ENCODE assay signal across 6 worm cellular contexts in the genomic region with DNA sequence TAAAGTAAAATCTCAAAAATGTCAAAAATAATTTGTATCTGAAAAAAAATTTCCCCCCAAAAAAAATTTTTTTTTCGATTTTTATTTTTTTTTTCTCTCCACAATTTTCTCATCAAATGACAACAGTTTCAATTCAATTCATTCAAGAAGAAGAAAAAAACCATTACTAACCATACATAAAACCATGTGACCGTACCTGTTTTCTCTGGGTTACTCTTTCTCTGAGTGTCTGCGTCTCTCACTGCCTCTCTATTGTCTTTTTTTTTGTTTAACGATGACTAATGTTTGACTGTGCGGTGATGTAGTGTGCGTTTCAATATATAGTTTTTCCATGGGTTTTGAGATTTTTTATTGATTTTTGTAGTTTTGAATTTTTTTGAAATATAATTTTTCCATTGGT.
TF ChIP-seq lines count a peak whose summit lies in the region.

No protein-coding gene starts in this region.

TF ChIP-seq in whole organism, L1 larva, 84 proteins besides CTCF, POLR2A, EP300 and RAD21 (continues in another document):
- TF ChIP-seq grh-1 (GFP tag; IDR thresholded peaks at IDR 0.05; lab: Robert Waterston, UW) (peak; percentile 84), xbp-1 (tag; optimal IDR thresholded peaks at IDR 0.05; lab: Kevin White, UChicago) (peak; percentile 57), nhr-20 (tag; optimal IDR thresholded peaks at IDR 0.05; lab: Kevin White, UChicago) (peak; percentile 85), hlh-4 (tag; optimal IDR thresholded peaks at IDR 0.05; lab: Kevin White, UChicago) (no peak), nhr-85 (tag; lab: Kevin White, UChicago) (peak; percentile 97), fos-1 (tag; optimal IDR thresholded peaks at IDR 0.05; lab: Kevin White, UChicago) (peak; percentile 74), nhr-71 (tag; optimal IDR thresholded peaks at IDR 0.05; lab: Kevin White, UChicago) (peak; percentile 82), ama-1 (optimal IDR thresholded peaks at IDR 0.05; lab: Kevin White, UChicago) (peak; percentile 2), unc-98 (GFP tag; IDR thresholded peaks at IDR 0.05; lab: Robert Waterston, UW) (no peak), fkh-4 (tag; optimal IDR thresholded peaks at IDR 0.05; lab: Kevin White, UChicago; ENCODE audit: borderline replicate concordance) (no peak), tlp-1 (tag; optimal IDR thresholded peaks at IDR 0.05; lab: Kevin White, UChicago) (no peak), nhr-19 (GFP tag; conservative IDR thresholded peaks at IDR 0.05; lab: Robert Waterston, UW) (peak; percentile 60), hpl-2 (GFP tag; optimal IDR thresholded peaks at IDR 0.05; lab: Kevin White, UChicago) (peak; percentile 24), swsn-7 (tag; optimal IDR thresholded peaks at IDR 0.05; lab: Kevin White, UChicago) (peak; percentile 66), snpc-4 (tag; optimal IDR thresholded peaks at IDR 0.05; lab: Kevin White, UChicago) (peak; percentile 22)

TF ChIP-seq in whole organism, L2 larva, 48 proteins besides CTCF, POLR2A, EP300 and RAD21 (continues in another document):
- TF ChIP-seq lsy-2 (tag; optimal IDR thresholded peaks at IDR 0.05; lab: Kevin White, UChicago) (peak in 1 of 2 experiments; percentile 62), Y55F3AM.14 (GFP tag; optimal IDR thresholded peaks at IDR 0.05; lab: Kevin White, UChicago) (no peak), nhr-25 (tag; optimal IDR thresholded peaks at IDR 0.05; lab: Kevin White, UChicago) (peak; percentile 87), sma-3 (GFP tag; optimal IDR thresholded peaks at IDR 0.05; lab: Kevin White, UChicago) (peak; percentile 80), ZK546.5 (tag; optimal IDR thresholded peaks at IDR 0.05; lab: Kevin White, UChicago) (no peak), crh-2 (tag; optimal IDR thresholded peaks at IDR 0.05; lab: Kevin White, UChicago) (peak; percentile 75), mbf-1 (tag; optimal IDR thresholded peaks at IDR 0.05; lab: Kevin White, UChicago) (no peak), F13H6.1 (tag; optimal IDR thresholded peaks at IDR 0.05; lab: Kevin White, UChicago) (peak; percentile 73), alr-1 (tag; optimal IDR thresholded peaks at IDR 0.05; lab: Kevin White, UChicago) (no peak), zag-1 (tag; optimal IDR thresholded peaks at IDR 0.05; lab: Kevin White, UChicago) (no peak), lin-11 (tag; optimal IDR thresholded peaks at IDR 0.05; lab: Kevin White, UChicago) (no peak), ceh-16 (tag; optimal IDR thresholded peaks at IDR 0.05; lab: Kevin White, UChicago) (no peak), unc-62 (GFP tag; optimal IDR thresholded peaks at IDR 0.05; lab: Kevin White, UChicago) (no peak), lin-39 (tag; optimal IDR thresholded peaks at IDR 0.05; lab: Kevin White, UChicago) (no peak), dmd-4 (tag; optimal IDR thresholded peaks at IDR 0.05; lab: Kevin White, UChicago) (no peak)

TF ChIP-seq in whole organism, L3 larva, 47 proteins besides CTCF, POLR2A, EP300 and RAD21 (continues in another document):
- TF ChIP-seq elt-2 (tag; optimal IDR thresholded peaks at IDR 0.05; lab: Kevin White, UChicago) (peak; percentile 55), hmg-11 (tag; optimal IDR thresholded peaks at IDR 0.05; lab: Kevin White, UChicago) (peak; percentile 47), nfya-1 (tag; optimal IDR thresholded peaks at IDR 0.05; lab: Kevin White, UChicago; ENCODE audit: insufficient read depth) (peak; percentile 30), elt-3 (tag; optimal IDR thresholded peaks at IDR 0.05; lab: Kevin White, UChicago) (no peak), nhr-23 (tag; optimal IDR thresholded peaks at IDR 0.05; lab: Kevin White, UChicago) (peak; percentile 66), nhr-67 (tag; optimal IDR thresholded peaks at IDR 0.05; lab: Kevin White, UChicago) (no peak), ceh-28 (tag; optimal IDR thresholded peaks at IDR 0.05; lab: Kevin White, UChicago) (peak; percentile 7), jun-1 (tag; optimal IDR thresholded peaks at IDR 0.05; lab: Kevin White, UChicago) (peak; percentile 78), ceh-82 (tag; optimal IDR thresholded peaks at IDR 0.05; lab: Kevin White, UChicago) (no peak), egl-27 (tag; optimal IDR thresholded peaks at IDR 0.05; lab: Kevin White, UChicago) (no peak), snpc-4 (tag; optimal IDR thresholded peaks at IDR 0.05; lab: Kevin White, UChicago) (no peak), pqm-1 (tag; optimal IDR thresholded peaks at IDR 0.05; lab: Kevin White, UChicago) (peak; percentile 31), unc-39 (tag; optimal IDR thresholded peaks at IDR 0.05; lab: Kevin White, UChicago) (no peak), R02D3.7 (tag; optimal IDR thresholded peaks at IDR 0.05; lab: Kevin White, UChicago) (no peak), zag-1 (tag; optimal IDR thresholded peaks at IDR 0.05; lab: Kevin White, UChicago) (no peak), mml-1 (tag; optimal IDR thresholded peaks at IDR 0.05; lab: Kevin White, UChicago) (no peak)

TF ChIP-seq in whole organism, L4 larva, 104 proteins besides CTCF, POLR2A, EP300 and RAD21 (continues in another document):
- TF ChIP-seq hif-1 (tag; optimal IDR thresholded peaks at IDR 0.05; lab: Kevin White, UChicago): peak in 1 of 2 experiments; percentile 17
- no peak for TF ChIP-seq daf-16 (GFP tag; optimal IDR thresholded peaks at IDR 0.05; lab: Kevin White, UChicago)
- peak; percentile 89 for TF ChIP-seq daf-16 (tag; optimal IDR thresholded peaks at IDR 0.05; lab: Kevin White, UChicago)
- TF ChIP-seq hlh-30 (tag; optimal IDR thresholded peaks at IDR 0.05; lab: Kevin White, UChicago; ENCODE audit: insufficient read depth): peak; percentile 89
- peak; percentile 71 for TF ChIP-seq lin-13 (GFP tag; optimal IDR thresholded peaks at IDR 0.05; lab: Kevin White, UChicago)
- TF ChIP-seq nhr-25 (tag; optimal IDR thresholded peaks at IDR 0.05; lab: Kevin White, UChicago; ENCODE audit: borderline replicate concordance, insufficient read depth): peak; percentile 3
- TF ChIP-seq nhr-48 (tag; optimal IDR thresholded peaks at IDR 0.05; lab: Kevin White, UChicago): no peak
- TF ChIP-seq madf-9 (GFP tag; conservative IDR thresholded peaks at IDR 0.05; lab: Robert Waterston, UW): no peak
- TF ChIP-seq mep-1 (tag; optimal IDR thresholded peaks at IDR 0.05; lab: Kevin White, UChicago): peak; percentile 83
- TF ChIP-seq unc-62 (GFP tag; optimal IDR thresholded peaks at IDR 0.05 in 1 of 2; lab: Kevin White, UChicago): peak in 1 of 2 experiments; percentile 26
- no peak for TF ChIP-seq unc-62 (tag; optimal IDR thresholded peaks at IDR 0.05; lab: Kevin White, UChicago)
- TF ChIP-seq php-3 (GFP tag; IDR thresholded peaks at IDR 0.05; lab: Robert Waterston, UW): peak; percentile 19; the same call in 1 of the 2 replicates
- peak; percentile 77 for TF ChIP-seq hlh-11 (tag; optimal IDR thresholded peaks at IDR 0.05; lab: Kevin White, UChicago)
- TF ChIP-seq ceh-44 (GFP tag; IDR thresholded peaks at IDR 0.05; lab: Robert Waterston, UW): no peak
- no peak for TF ChIP-seq lin-29 (GFP tag; IDR thresholded peaks at IDR 0.05; lab: Robert Waterston, UW)

TF ChIP-seq in whole organism, late embryonic, 69 proteins besides CTCF, POLR2A, EP300 and RAD21:
- TF ChIP-seq hlh-30 (tag; optimal IDR thresholded peaks at IDR 0.05; lab: Kevin White, UChicago; ENCODE audit: insufficient read depth) (peak; percentile 70), nhr-232 (tag; optimal IDR thresholded peaks at IDR 0.05; lab: Kevin White, UChicago) (no peak)
TF ChIP-seq in whole organism, late embryonic: peak in this region for 1.

TF ChIP-seq in whole organism, young adult, 124 proteins besides CTCF, POLR2A, EP300 and RAD21:
- TF ChIP-seq pbrm-1 (GFP tag; IDR thresholded peaks at IDR 0.05; lab: Robert Waterston, UW) (0 out of 2 replicates have a peak, but pooled peaks have one; percentile 10), D2030.7 (GFP tag; IDR thresholded peaks at IDR 0.05; lab: Robert Waterston, UW) (no peak), F22D6.2 (tag; optimal IDR thresholded peaks at IDR 0.05; lab: Kevin White, UChicago) (peak; percentile 12), mes-4 (tag; optimal IDR thresholded peaks at IDR 0.05; lab: Kevin White, UChicago) (no peak), attf-5 (GFP tag; optimal IDR thresholded peaks at IDR 0.05; lab: Kevin White, UChicago) (peak; percentile 68), nfyb-1 (GFP tag; IDR thresholded peaks at IDR 0.05; lab: Robert Waterston, UW) (0 out of 2 replicates have a peak, but pooled peaks have one; percentile 17), ztf-3 (GFP tag; optimal IDR thresholded peaks at IDR 0.05; lab: Kevin White, UChicago) (no peak), him-1 (tag; optimal IDR thresholded peaks at IDR 0.05; lab: Kevin White, UChicago) (no peak), tlf-1 (GFP tag; optimal IDR thresholded peaks at IDR 0.05; lab: Kevin White, UChicago) (peak; percentile 18), lin-54 (GFP tag; optimal IDR thresholded peaks at IDR 0.05; lab: Kevin White, UChicago) (peak; percentile 7), ceh-91 (GFP tag; IDR thresholded peaks at IDR 0.05; lab: Robert Waterston, UW) (no peak), ztf-25 (GFP tag; IDR thresholded peaks at IDR 0.05; lab: Robert Waterston, UW) (no peak), F57A8.1 (GFP tag; optimal IDR thresholded peaks at IDR 0.05; lab: Kevin White, UChicago) (no peak), mcd-1 (GFP tag; IDR thresholded peaks at IDR 0.05; lab: Robert Waterston, UW) (peak; percentile 26; the same call in 1 of the 2 replicates), nhr-80 (tag; optimal IDR thresholded peaks at IDR 0.05; lab: Kevin White, UChicago) (peak; percentile 12), hmg-1.2 (GFP tag; IDR thresholded peaks at IDR 0.05; lab: Robert Waterston, UW) (peak; percentile 78), lin-40 (tag; optimal IDR thresholded peaks at IDR 0.05; lab: Kevin White, UChicago) (peak; percentile 82), ztf-26 (tag; optimal IDR thresholded peaks at IDR 0.05; lab: Kevin White, UChicago) (peak; percentile 46), K11D2.4 (GFP tag; IDR thresholded peaks at IDR 0.05; lab: Robert Waterston, UW) (peak; percentile 59; the same call in 1 of the 2 replicates), aptf-3 (GFP tag; IDR thresholded peaks at IDR 0.05; lab: Robert Waterston, UW) (no peak), F39B2.1 (GFP tag; IDR thresholded peaks at IDR 0.05; lab: Robert Waterston, UW) (no peak), somi-1 (GFP tag; optimal IDR thresholded peaks at IDR 0.05; lab: Kevin White, UChicago) (peak; percentile 0), lin-35 (GFP tag; optimal IDR thresholded peaks at IDR 0.05; lab: Kevin White, UChicago) (no peak), egrh-3 (GFP tag; IDR thresholded peaks at IDR 0.05; lab: Robert Waterston, UW) (no peak), pha-4 (tag; optimal IDR thresholded peaks at IDR 0.05; lab: Kevin White, UChicago) (peak; percentile 36), tbp1 (GFP tag; optimal IDR thresholded peaks at IDR 0.05; lab: Kevin White, UChicago) (peak; percentile 9), cebp-1 (GFP tag; IDR thresholded peaks at IDR 0.05; lab: Robert Waterston, UW) (no peak), cebp-1 (tag; optimal IDR thresholded peaks at IDR 0.05; lab: Kevin White, UChicago) (peak; percentile 60)
